Worm (Caenorhabditis elegans) whole organism, early embryonic: ENCODE data around the gene gtf-2H5.

ENCODE experiments used
- B0310.2 ChIP-seq: sonication (generic microtip); optimal IDR thresholded peaks from 2 replicates; lab custom pipeline; 2016; ENCODE audit warnings: mild to moderate bottlenecking, missing genetic modification characterization, missing compliant biosample characterization
- ama-1 ChIP-seq: fragments of 150-350 bp; optimal IDR thresholded peaks from 2 replicates; lab custom pipeline; 2014
- hmbx-1 ChIP-seq: sonication (generic microtip); optimal IDR thresholded peaks from 2 replicates; lab custom pipeline; 2016; ENCODE audit warnings: mild to moderate bottlenecking, missing genetic modification characterization, missing compliant biosample characterization
- hmg-4 ChIP-seq: fragments of 200-800 bp; sonication (Bioruptor generic); optimal IDR thresholded peaks from 2 replicates; lab custom pipeline; 2018; ENCODE audit warnings: mild to moderate bottlenecking, missing genetic modification characterization, missing compliant biosample characterization
- pes-1 ChIP-seq: fragments of 200-800 bp; sonication (Bioruptor generic); IDR thresholded peaks from 2 replicates; pipeline ENCODE4 v1.3.6; 2022; ENCODE audit warnings: missing genetic modification reagents, missing genetic modification characterization, missing compliant biosample characterization

- TF ChIP-seq hmbx-1 (no peak), B0310.2 (tag; lab: Kevin White, UChicago) (no peak), hmg-4 (GFP tag; lab: Kevin White, UChicago) (no peak), ama-1 (no peak), pes-1 (GFP tag; lab: Robert Waterston, UW) (no peak)
Observed at ce11 chrIII:537054-537453, 40.3 kb downstream of the gtf-2H5 start.
